Worm (Caenorhabditis elegans) whole organism, mixed stage, embryonic: ENCODE data around the gene arl-6.

Experiments
- M03D4.4 ChIP-seq: sonication (generic microtip); optimal IDR thresholded peaks from 2 replicates; lab custom pipeline; 2017; ENCODE audit warnings: mild to moderate bottlenecking, missing genetic modification characterization, missing compliant biosample characterization
- bed-3 ChIP-seq: fragments of 200-800 bp; sonication (Bioruptor generic); optimal IDR thresholded peaks from 3 replicates; lab custom pipeline; 2018; ENCODE audit warnings: mild to moderate bottlenecking, missing genetic modification characterization, moderate library complexity, missing compliant biosample characterization
- blmp-1 ChIP-seq: fragments of 150-350 bp; optimal IDR thresholded peaks from 2 replicates; lab custom pipeline; 2014; ENCODE audit warnings: missing biosample characterization, missing genetic modification characterization
- ceh-39 ChIP-seq: fragments of 150-350 bp; optimal IDR thresholded peaks from 2 replicates; lab custom pipeline; 2014; ENCODE audit warnings: missing biosample characterization, missing genetic modification characterization
- ceh-43 ChIP-seq: fragments of 200-800 bp; sonication (Bioruptor generic); optimal IDR thresholded peaks from 2 replicates; lab custom pipeline; 2018; ENCODE audit warnings: mild to moderate bottlenecking, missing genetic modification characterization, moderate library complexity, missing compliant biosample characterization
- ceh-83 ChIP-seq: fragments of 200-800 bp; sonication (Bioruptor generic); optimal IDR thresholded peaks from 2 replicates; lab custom pipeline; 2018; ENCODE audit warnings: mild to moderate bottlenecking, missing genetic modification characterization, missing compliant biosample characterization
- ces-1 ChIP-seq: fragments of 150-350 bp; optimal IDR thresholded peaks from 2 replicates; lab custom pipeline; 2014; ENCODE audit warnings: missing biosample characterization, missing genetic modification reagents, missing genetic modification characterization
- drap-1 ChIP-seq: fragments of 200-800 bp; sonication (Bioruptor generic); optimal IDR thresholded peaks from 3 replicates; lab custom pipeline; 2018; ENCODE audit warnings: mild to moderate bottlenecking, missing genetic modification characterization, missing compliant biosample characterization
- elt-1 ChIP-seq: sonication (generic microtip); optimal IDR thresholded peaks from 2 replicates; lab custom pipeline; 2017; ENCODE audit warnings: missing genetic modification characterization, mild to moderate bottlenecking, missing compliant biosample characterization, antibody characterized with exemption, moderate library complexity, borderline replicate concordance; ENCODE audit not compliant: insufficient read depth
- flh-1 ChIP-seq: fragments of 200-800 bp; sonication (Bioruptor generic); optimal IDR thresholded peaks from 2 replicates; lab custom pipeline; 2018; ENCODE audit warnings: mild to moderate bottlenecking, missing genetic modification characterization, moderate library complexity, missing compliant biosample characterization
- ham-2 ChIP-seq: fragments of 200-800 bp; sonication (Bioruptor generic); optimal IDR thresholded peaks from 2 replicates; lab custom pipeline; 2018; ENCODE audit warnings: mild to moderate bottlenecking, missing genetic modification characterization, missing compliant biosample characterization
- hlh-1 ChIP-seq: fragments of 150-350 bp; optimal IDR thresholded peaks from 2 replicates; lab custom pipeline; 2014; ENCODE audit warnings: missing biosample characterization, missing genetic modification reagents, missing genetic modification characterization
- lin-13 ChIP-seq: fragments of 150-350 bp; optimal IDR thresholded peaks from 2 replicates; lab custom pipeline; 2014; ENCODE audit warnings: missing biosample characterization, missing genetic modification characterization
- lsy-2 ChIP-seq: fragments of 150-350 bp; optimal IDR thresholded peaks from 2 replicates; lab custom pipeline; 2014; ENCODE audit warnings: missing biosample characterization, missing genetic modification characterization
- mab-5 ChIP-seq: fragments of 150-350 bp; optimal IDR thresholded peaks from 2 replicates; lab custom pipeline; 2014; ENCODE audit warnings: missing biosample characterization, missing genetic modification characterization
- mep-1 ChIP-seq: fragments of 150-350 bp; optimal IDR thresholded peaks from 2 replicates; lab custom pipeline; 2017; ENCODE audit warnings: missing biosample characterization, missing genetic modification reagents, missing genetic modification characterization, inconsistent platforms
- mls-2 ChIP-seq: sonication (generic microtip); optimal IDR thresholded peaks from 2 replicates; lab custom pipeline; 2016; ENCODE audit warnings: mild to moderate bottlenecking, missing genetic modification characterization, moderate library complexity, missing compliant biosample characterization
- nhr-2 ChIP-seq: fragments of 150-350 bp; optimal IDR thresholded peaks from 2 replicates; lab custom pipeline; 2014; ENCODE audit warnings: missing biosample characterization, missing genetic modification characterization
- nhr-237 ChIP-seq: fragments of 150-350 bp; optimal IDR thresholded peaks from 2 replicates; lab custom pipeline; 2014; ENCODE audit warnings: missing biosample characterization, missing genetic modification characterization
- nhr-28 ChIP-seq: fragments of 150-350 bp; optimal IDR thresholded peaks from 2 replicates; lab custom pipeline; 2014; ENCODE audit warnings: missing biosample characterization, missing genetic modification characterization
- nhr-76 ChIP-seq: sonication (generic microtip); optimal IDR thresholded peaks from 2 replicates; lab custom pipeline; 2017; ENCODE audit warnings: missing biosample characterization, missing genetic modification characterization
- pha-4 ChIP-seq: fragments of 150-350 bp; optimal IDR thresholded peaks from 2 replicates; lab custom pipeline; 2018; ENCODE audit warnings: missing biosample characterization, missing genetic modification reagents, missing genetic modification characterization
- sem-2 ChIP-seq: fragments of 200-800 bp; sonication (Bioruptor generic); optimal IDR thresholded peaks from 2 replicates; lab custom pipeline; 2018; ENCODE audit warnings: mild to moderate bottlenecking, missing genetic modification characterization, missing compliant biosample characterization
- snpc-4 ChIP-seq: fragments of 150-350 bp; optimal IDR thresholded peaks from 2 replicates; lab custom pipeline; 2014; ENCODE audit warnings: missing biosample characterization, missing genetic modification characterization
- sptf-1 ChIP-seq: sonication (generic microtip); optimal IDR thresholded peaks from 2 replicates; lab custom pipeline; 2017; ENCODE audit warnings: mild to moderate bottlenecking, missing genetic modification characterization, moderate library complexity, missing compliant biosample characterization
- tbx-8 ChIP-seq: fragments of 200-800 bp; sonication (Bioruptor generic); optimal IDR thresholded peaks from 2 replicates; lab custom pipeline; 2018; ENCODE audit warnings: mild to moderate bottlenecking, missing genetic modification characterization, moderate library complexity, missing compliant biosample characterization
- unc-120 ChIP-seq: sonication (generic microtip); optimal IDR thresholded peaks from 2 replicates; lab custom pipeline; 2017; ENCODE audit warnings: missing genetic modification characterization, missing compliant biosample characterization; ENCODE audit not compliant: poor library complexity, severe bottlenecking
- unc-39 ChIP-seq: fragments of 150-350 bp; optimal IDR thresholded peaks from 2 replicates; lab custom pipeline; 2014; ENCODE audit warnings: missing biosample characterization, missing genetic modification characterization
- unc-62 ChIP-seq: fragments of 150-350 bp; optimal IDR thresholded peaks from 2 replicates; lab custom pipeline; 2014; ENCODE audit warnings: missing biosample characterization, missing genetic modification reagents, missing genetic modification characterization
- zip-8 ChIP-seq: fragments of 150-350 bp; optimal IDR thresholded peaks from 2 replicates; lab custom pipeline; 2014; ENCODE audit warnings: missing biosample characterization, missing genetic modification characterization
- ztf-11 ChIP-seq: fragments of 150-350 bp; optimal IDR thresholded peaks from 2 replicates; lab custom pipeline; 2014; ENCODE audit warnings: missing biosample characterization, missing genetic modification characterization

Gene arl-6

DNA sequence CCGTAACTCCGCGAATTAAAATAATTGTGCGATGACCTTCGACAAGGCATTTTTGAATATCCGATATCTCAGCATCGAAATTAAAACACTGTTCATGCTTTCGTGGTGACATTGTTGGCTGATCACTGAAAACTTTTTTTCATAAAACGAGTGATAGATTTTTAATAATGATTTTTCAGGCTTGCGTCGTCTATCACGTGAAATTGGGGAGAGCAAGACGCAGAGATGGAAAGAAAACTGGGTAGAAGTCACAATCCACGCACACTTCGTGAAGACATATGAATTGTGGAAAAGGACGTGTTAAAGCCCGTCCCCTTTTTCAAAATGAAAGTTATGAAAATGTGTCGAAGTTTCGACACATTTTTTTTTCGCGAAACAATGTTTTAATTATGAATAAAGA lies 35.1 kb upstream of the arl-6 start, which contains the start of gene nonu-1:
Gene nonu-1, minus strand, starts transcription at position 169 of the 400 bp plus-strand sequence.
- TF ChIP-seq M03D4.4 (tag; lab: Kevin White, UChicago), result no peak
- no peak for TF ChIP-seq sptf-1 (tag; lab: Kevin White, UChicago)
- no peak for TF ChIP-seq ztf-11 (tag; lab: Kevin White, UChicago)
- TF ChIP-seq ceh-39 (tag; lab: Kevin White, UChicago), result no peak
- no peak for TF ChIP-seq nhr-237 (tag; lab: Kevin White, UChicago)
- TF ChIP-seq lin-13, result no peak
- TF ChIP-seq blmp-1 (tag; lab: Kevin White, UChicago), result no peak
- no peak for TF ChIP-seq nhr-28 (tag; lab: Kevin White, UChicago)
- TF ChIP-seq mab-5 (tag; lab: Kevin White, UChicago), result no peak
- TF ChIP-seq ceh-43 (GFP tag; lab: Kevin White, UChicago), result no peak
- TF ChIP-seq zip-8 (tag; lab: Kevin White, UChicago), result no peak
- TF ChIP-seq mep-1, result no peak
- TF ChIP-seq mls-2 (tag; lab: Kevin White, UChicago), result no peak
- no peak for TF ChIP-seq unc-39 (tag; lab: Kevin White, UChicago)
- no peak for TF ChIP-seq snpc-4 (tag; lab: Kevin White, UChicago)
- TF ChIP-seq nhr-2 (tag; lab: Kevin White, UChicago), result no peak
- TF ChIP-seq hlh-1 (tag; lab: Kevin White, UChicago), result no peak
- TF ChIP-seq nhr-76 (tag; lab: Kevin White, UChicago), result no peak
- TF ChIP-seq lsy-2 (tag; lab: Kevin White, UChicago), result no peak
- TF ChIP-seq tbx-8 (GFP tag; lab: Kevin White, UChicago), result no peak
- TF ChIP-seq, all 35 proteins: peak for 0

DNA sequence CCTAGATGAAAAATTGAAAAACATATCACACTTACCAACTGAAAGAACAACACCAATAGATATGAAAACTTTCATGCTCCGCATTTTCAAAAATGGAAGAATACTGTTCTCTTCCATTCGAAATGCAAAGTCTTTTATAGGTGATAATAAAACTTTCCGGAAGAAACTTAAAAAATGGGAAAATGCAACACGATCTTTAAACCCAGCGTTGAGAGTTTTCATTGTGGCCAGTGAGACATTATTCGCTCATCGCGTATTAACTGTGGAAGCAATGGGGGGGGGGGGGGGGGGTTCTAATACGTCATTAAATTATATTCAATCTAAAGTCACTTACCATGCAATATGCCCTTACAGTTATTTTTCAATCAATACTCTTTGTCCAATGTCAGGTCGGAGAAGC lies 29.7 kb upstream of the arl-6 start, which contains the start of the genes clec-157 and fkh-5:
Gene clec-157, minus strand, starts transcription at position 101 of the 400 bp plus-strand sequence.
Gene fkh-5, plus strand, starts transcription at position 336 of the 400 bp plus-strand sequence.
- TF ChIP-seq lsy-2 (tag; lab: Kevin White, UChicago) (no peak), nhr-28 (tag; lab: Kevin White, UChicago) (no peak), drap-1 (GFP tag; lab: Kevin White, UChicago) (no peak), mep-1 (no peak), mls-2 (tag; lab: Kevin White, UChicago) (no peak), sem-2 (GFP tag; lab: Kevin White, UChicago) (no peak), flh-1 (GFP tag; lab: Kevin White, UChicago) (no peak), sptf-1 (tag; lab: Kevin White, UChicago) (no peak), nhr-76 (tag; lab: Kevin White, UChicago) (no peak), ztf-11 (tag; lab: Kevin White, UChicago) (no peak), ces-1 (GFP tag; lab: Kevin White, UChicago) (no peak), ceh-43 (GFP tag; lab: Kevin White, UChicago) (no peak), tbx-8 (GFP tag; lab: Kevin White, UChicago) (no peak), hlh-1 (tag; lab: Kevin White, UChicago) (no peak), elt-1 (no peak)

DNA sequence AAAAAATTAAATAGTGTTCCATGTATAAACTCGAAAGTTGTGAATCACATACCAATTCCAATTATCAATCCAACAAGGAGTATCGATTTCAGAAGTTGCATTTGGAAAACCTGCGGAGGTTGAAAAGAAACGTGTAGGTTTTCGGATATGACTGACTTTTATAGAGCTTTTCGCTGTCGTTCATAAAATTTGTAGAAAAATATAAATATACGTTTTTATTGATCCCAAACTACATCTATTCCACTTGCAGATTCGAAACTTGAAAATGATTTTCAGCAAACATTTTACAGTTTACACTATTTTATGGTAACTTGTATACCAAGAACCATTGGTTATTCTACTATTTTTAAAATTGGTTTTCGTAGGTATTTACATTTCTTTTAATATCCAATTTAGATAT lies 27.5 kb upstream of the arl-6 start, which contains the start of gene clec-156:
Gene clec-156, minus strand, starts transcription at position 101 of the 400 bp plus-strand sequence.
- TF ChIP-seq lin-13 (no peak), lsy-2 (tag; lab: Kevin White, UChicago) (no peak), ceh-43 (GFP tag; lab: Kevin White, UChicago) (no peak), nhr-76 (tag; lab: Kevin White, UChicago) (no peak), drap-1 (GFP tag; lab: Kevin White, UChicago) (no peak), ham-2 (GFP tag; lab: Kevin White, UChicago) (no peak)
- TF ChIP-seq, all 35 proteins: peak for 0

ce11 chrIII:4837429-4837828 lies 22.8 kb upstream of the arl-6 start, which contains the start of the genes acbp-7 and F26A1.19:
acbp-7 (plus strand) TSS chrIII:4837729.
F26A1.19 (plus strand) TSS chrIII:4837731.
- no peak for TF ChIP-seq ceh-43 (GFP tag; lab: Kevin White, UChicago)
- no peak for TF ChIP-seq drap-1 (GFP tag; lab: Kevin White, UChicago)
- no peak for TF ChIP-seq M03D4.4 (tag; lab: Kevin White, UChicago)
- TF ChIP-seq zip-8 (tag; lab: Kevin White, UChicago), result no peak
- TF ChIP-seq ztf-11 (tag; lab: Kevin White, UChicago), result no peak
- no peak for TF ChIP-seq mep-1
- no peak for TF ChIP-seq unc-39 (tag; lab: Kevin White, UChicago)
- TF ChIP-seq mls-2 (tag; lab: Kevin White, UChicago), result no peak
- no peak for TF ChIP-seq nhr-2 (tag; lab: Kevin White, UChicago)
- no peak for TF ChIP-seq ceh-83 (GFP tag; lab: Kevin White, UChicago)
- TF ChIP-seq pha-4 (tag; lab: Kevin White, UChicago), result no peak
- no peak for TF ChIP-seq snpc-4 (tag; lab: Kevin White, UChicago)

- no peak for TF ChIP-seq unc-120 (tag; lab: Kevin White, UChicago)
- TF ChIP-seq bed-3, result no peak
- no peak for TF ChIP-seq unc-39 (tag; lab: Kevin White, UChicago)
- no peak for TF ChIP-seq lsy-2 (tag; lab: Kevin White, UChicago)
- no peak for TF ChIP-seq nhr-237 (tag; lab: Kevin White, UChicago)
- no peak for TF ChIP-seq sem-2 (GFP tag; lab: Kevin White, UChicago)
- no peak for TF ChIP-seq unc-62 (GFP tag; lab: Kevin White, UChicago)
- no peak for TF ChIP-seq ces-1 (GFP tag; lab: Kevin White, UChicago)
- no peak for TF ChIP-seq ztf-11 (tag; lab: Kevin White, UChicago)
Measured at ce11 chrIII:4830207-4830606, 15.6 kb upstream of the arl-6 start, which contains the start of gene nspd-9. nspd-9 (minus strand) TSS chrIII:4830307.
